Fruit fly (Drosophila melanogaster) whole organism, prepupa: ENCODE results near the gene CG13639.

Source experiments
- Blimp-1 ChIP-seq: fragments of 200-800 bp; sonication (Bioruptor generic); optimal IDR thresholded peaks from 3 replicates; lab custom pipeline; 2017; ENCODE audit warnings: missing biosample characterization, missing genetic modification characterization, mild to moderate bottlenecking, moderate library complexity, missing genetic modification reagents
- CG10631 ChIP-seq: fragments of 200-800 bp; sonication (Bioruptor generic); optimal IDR thresholded peaks from 2 replicates; lab custom pipeline; 2016; ENCODE audit warnings: missing biosample characterization, missing genetic modification characterization
- CG10669 ChIP-seq: fragments of 200-800 bp; sonication (Bioruptor generic); optimal IDR thresholded peaks from 3 replicates; lab custom pipeline; 2018; ENCODE audit warnings: missing biosample characterization, mild to moderate bottlenecking, missing genetic modification characterization, moderate library complexity
- CG11294 ChIP-seq: fragments of 200-800 bp; sonication (Bioruptor generic); IDR thresholded peaks from 2 replicates; pipeline ENCODE4 v1.3.6; 2022; ENCODE audit warnings: missing biosample characterization, missing genetic modification characterization
- CG15336 ChIP-seq: fragments of 200-800 bp; sonication (Bioruptor generic); IDR thresholded peaks from 2 replicates; pipeline ENCODE4 v1.3.6; 2022; ENCODE audit warnings: missing biosample characterization, missing genetic modification characterization
- CG1621 ChIP-seq: fragments of 200-800 bp; sonication (Bioruptor generic); optimal IDR thresholded peaks from 3 replicates; lab custom pipeline; 2018; ENCODE audit warnings: missing biosample characterization, mild to moderate bottlenecking, missing genetic modification characterization
- CG3032 ChIP-seq: fragments of 200-800 bp; optimal IDR thresholded peaks from 2 replicates; lab custom pipeline; 2019; ENCODE audit warnings: missing biosample characterization, mild to moderate bottlenecking, missing genetic modification characterization, moderate library complexity
- CG31627 ChIP-seq: fragments of 200-800 bp; sonication (Bioruptor generic); optimal IDR thresholded peaks from 3 replicates; lab custom pipeline; 2016; ENCODE audit warnings: missing biosample characterization, missing genetic modification characterization
- CG32006 ChIP-seq: fragments of 200-800 bp; sonication (Bioruptor generic); optimal IDR thresholded peaks from 3 replicates; lab custom pipeline; 2017; ENCODE audit warnings: missing biosample characterization, mild to moderate bottlenecking, missing genetic modification characterization
- CG4318 ChIP-seq: fragments of 200-800 bp; sonication (Bioruptor generic); optimal IDR thresholded peaks from 3 replicates; lab custom pipeline; 2017; ENCODE audit warnings: missing biosample characterization, mild to moderate bottlenecking, missing genetic modification characterization
- CG6163 ChIP-seq: fragments of 200-800 bp; sonication (Bioruptor generic); IDR thresholded peaks from 3 replicates; pipeline ENCODE4 v1.3.6; 2022; ENCODE audit warnings: missing biosample characterization, missing genetic modification characterization
- CG6792 ChIP-seq: fragments of 200-800 bp; sonication (Bioruptor generic); optimal IDR thresholded peaks from 3 replicates; lab custom pipeline; 2016; ENCODE audit warnings: missing biosample characterization, missing genetic modification characterization
- CG6854 ChIP-seq: fragments of 200-800 bp; sonication (Bioruptor generic); optimal IDR thresholded peaks from 2 replicates; lab custom pipeline; 2017; ENCODE audit warnings: missing biosample characterization, mild to moderate bottlenecking, missing genetic modification characterization
- CG7368 ChIP-seq: fragments of 200-800 bp; sonication (Bioruptor generic); optimal IDR thresholded peaks from 3 replicates; lab custom pipeline; 2016; ENCODE audit warnings: missing biosample characterization, missing genetic modification characterization
- CG8319 ChIP-seq: fragments of 200-800 bp; sonication (Bioruptor generic); optimal IDR thresholded peaks from 3 replicates; lab custom pipeline; 2016; ENCODE audit warnings: missing biosample characterization, missing genetic modification characterization
- Ets21C ChIP-seq: fragments of 200-800 bp; sonication (Bioruptor generic); optimal IDR thresholded peaks from 3 replicates; lab custom pipeline; 2016; ENCODE audit warnings: missing biosample characterization, missing genetic modification characterization
- Gug ChIP-seq: fragments of 200-800 bp; sonication (Bioruptor generic); IDR thresholded peaks from 2 replicates; pipeline ENCODE4 v1.3.6; 2022; ENCODE audit warnings: missing biosample characterization, missing genetic modification characterization
- Hr39 ChIP-seq: fragments of 200-800 bp; sonication (Bioruptor generic); optimal IDR thresholded peaks from 2 replicates; lab custom pipeline; 2016; ENCODE audit warnings: missing biosample characterization, missing genetic modification characterization
- Hr4 ChIP-seq: fragments of 200-800 bp; sonication (Bioruptor generic); optimal IDR thresholded peaks from 3 replicates; lab custom pipeline; 2016; ENCODE audit warnings: missing biosample characterization, missing genetic modification characterization
- Lpt ChIP-seq: fragments of 200-800 bp; sonication (Bioruptor generic); optimal IDR thresholded peaks from 3 replicates; lab custom pipeline; 2016; ENCODE audit warnings: missing biosample characterization, missing genetic modification characterization
- Met ChIP-seq: fragments of 200-800 bp; sonication (Bioruptor generic); optimal IDR thresholded peaks from 3 replicates; lab custom pipeline; 2016; ENCODE audit warnings: missing biosample characterization, missing genetic modification characterization
- OdsH ChIP-seq: fragments of 200-800 bp; sonication (Bioruptor generic); optimal IDR thresholded peaks from 3 replicates; lab custom pipeline; 2016; ENCODE audit warnings: missing biosample characterization, missing genetic modification characterization
- Smox ChIP-seq: fragments of 200-800 bp; sonication (Bioruptor generic); optimal IDR thresholded peaks from 3 replicates; lab custom pipeline; 2016; ENCODE audit warnings: missing biosample characterization, missing genetic modification characterization
- Sox102F ChIP-seq: fragments of 200-800 bp; sonication (Bioruptor generic); optimal IDR thresholded peaks from 2 replicates; lab custom pipeline; 2016; ENCODE audit warnings: missing biosample characterization, mild to moderate bottlenecking, missing genetic modification characterization
- Sox14 ChIP-seq: fragments of 200-800 bp; sonication (Bioruptor generic); optimal IDR thresholded peaks from 3 replicates; lab custom pipeline; 2016; ENCODE audit warnings: missing biosample characterization, missing genetic modification characterization
- achi ChIP-seq: fragments of 200-800 bp; sonication (Bioruptor generic); optimal IDR thresholded peaks from 3 replicates; lab custom pipeline; 2016; ENCODE audit warnings: missing biosample characterization, missing genetic modification characterization
- acj6 ChIP-seq: fragments of 200-800 bp; sonication (Bioruptor generic); optimal IDR thresholded peaks from 3 replicates; lab custom pipeline; 2016; ENCODE audit warnings: missing biosample characterization, missing genetic modification characterization
- cyc ChIP-seq: fragments of 200-800 bp; sonication (Bioruptor generic); optimal IDR thresholded peaks from 3 replicates; lab custom pipeline; 2016; ENCODE audit warnings: missing biosample characterization, missing genetic modification characterization
- dac ChIP-seq: fragments of 200-800 bp; sonication (Bioruptor generic); optimal IDR thresholded peaks from 2 replicates; lab custom pipeline; 2017; ENCODE audit warnings: missing biosample characterization, mild to moderate bottlenecking, missing genetic modification characterization
- dsx ChIP-seq: fragments of 200-800 bp; optimal IDR thresholded peaks from 3 replicates; lab custom pipeline; 2019; ENCODE audit warnings: missing biosample characterization, mild to moderate bottlenecking, missing genetic modification characterization, moderate library complexity; ENCODE audit not compliant: poor library complexity, severe bottlenecking
- esn ChIP-seq: fragments of 200-800 bp; sonication (Bioruptor generic); optimal IDR thresholded peaks from 2 replicates; lab custom pipeline; 2016; ENCODE audit warnings: missing biosample characterization, mild to moderate bottlenecking, missing genetic modification characterization, moderate library complexity
- fd85E ChIP-seq: fragments of 200-800 bp; sonication (Bioruptor generic); optimal IDR thresholded peaks from 3 replicates; lab custom pipeline; 2016; ENCODE audit warnings: missing biosample characterization, missing genetic modification characterization
- fkh ChIP-seq: fragments of 200-800 bp; sonication (Bioruptor generic); optimal IDR thresholded peaks from 3 replicates; lab custom pipeline; 2017; ENCODE audit warnings: missing biosample characterization, mild to moderate bottlenecking, missing genetic modification characterization, moderate library complexity
- net ChIP-seq: fragments of 200-800 bp; sonication (Bioruptor generic); optimal IDR thresholded peaks from 3 replicates; lab custom pipeline; 2016; ENCODE audit warnings: missing biosample characterization, missing genetic modification characterization
- salr ChIP-seq, 2 experiments: fragments of 200-800 bp; sonication (Bioruptor generic); optimal IDR thresholded peaks; 3 replicates each; lab custom pipeline; 2016 to 2018; ENCODE audit warnings: missing biosample characterization in 2 of 2, missing genetic modification characterization in 2 of 2, mild to moderate bottlenecking in 1 of 2
- svp ChIP-seq: fragments of 200-800 bp; sonication (Bioruptor generic); peaks from one replicate; lab custom pipeline; 2016; ENCODE audit warnings: missing biosample characterization, missing genetic modification characterization
- vri ChIP-seq: fragments of 200-800 bp; sonication (Bioruptor generic); optimal IDR thresholded peaks from 3 replicates; lab custom pipeline; 2016; ENCODE audit warnings: missing biosample characterization, mild to moderate bottlenecking, missing genetic modification characterization

The CG13639 gene

DNA sequence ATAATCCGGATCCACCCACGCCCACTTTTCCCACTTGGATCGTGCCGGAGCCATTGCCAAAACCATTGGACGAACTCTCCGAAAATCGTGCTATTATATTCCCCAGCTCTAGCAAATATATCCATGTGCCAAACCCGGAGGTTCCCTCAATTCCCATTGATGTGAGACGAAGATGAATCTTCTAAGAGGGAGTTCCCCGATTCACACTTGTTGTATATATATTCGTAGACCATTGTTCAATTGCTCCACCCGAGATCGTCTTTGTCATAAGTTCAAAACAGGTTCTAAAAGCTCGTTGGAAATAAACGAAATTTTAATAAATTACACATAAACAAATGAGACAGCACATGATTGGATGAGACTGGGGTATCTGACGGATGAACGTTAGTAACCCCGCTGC is 3.7 kb upstream of the CG13639 start:
- no peak for TF ChIP-seq CG1621 (tag; lab: Kevin White, UChicago)
- no peak for TF ChIP-seq Ets21C (GFP tag; lab: Kevin White, UChicago)
- no peak for TF ChIP-seq CG7368 (GFP tag; lab: Kevin White, UChicago)
- no peak for TF ChIP-seq Sox14 (GFP tag; lab: Kevin White, UChicago)
- no peak for TF ChIP-seq salr (GFP tag; optimal IDR thresholded peaks at IDR 0.05; lab: Kevin White, UChicago)
- no peak for TF ChIP-seq CG10631 (GFP tag; lab: Kevin White, UChicago)
- no peak for TF ChIP-seq Sox102F
- no peak for TF ChIP-seq CG10669
- TF ChIP-seq CG31627 (GFP tag; lab: Kevin White, UChicago), result no peak
- no peak for TF ChIP-seq OdsH (GFP tag; lab: Kevin White, UChicago)

DNA sequence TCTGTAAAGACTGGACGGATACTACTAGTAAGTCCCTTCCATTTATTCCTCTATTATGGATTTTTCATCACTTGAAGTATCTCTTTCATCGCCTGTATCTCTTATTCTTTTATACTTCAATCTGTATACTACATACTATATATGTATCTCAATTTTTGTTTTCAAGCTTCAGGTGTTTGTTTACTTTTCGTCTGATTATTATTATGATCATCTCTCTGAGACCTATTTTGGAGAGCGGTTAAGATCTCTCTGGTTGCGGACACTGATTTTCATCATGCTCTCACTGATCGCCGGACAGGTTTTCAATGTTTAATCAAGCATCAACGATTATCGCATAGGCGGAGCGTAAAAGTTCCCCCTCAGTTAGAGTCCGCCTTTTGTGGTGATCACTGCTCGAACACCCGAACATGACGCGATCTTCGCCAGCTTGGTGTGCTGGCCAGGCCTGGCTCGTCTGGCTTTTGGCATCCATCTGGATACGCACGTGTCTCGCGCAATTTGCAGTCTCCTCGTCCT is 2.5 kb upstream of the CG13639 start, which contains the start of gene CG7016:
CG7016 (plus strand) TSS at position 358 of the 516 bp plus-strand sequence.
- TF ChIP-seq OdsH (GFP tag; lab: Kevin White, UChicago), result no peak
- TF ChIP-seq fkh (GFP tag; lab: Kevin White, UChicago), result peak; percentile 31
- TF ChIP-seq esn (GFP tag; lab: Kevin White, UChicago), result no peak
- TF ChIP-seq CG3032, result no peak
- TF ChIP-seq vri, result peak; percentile 48
- no peak for TF ChIP-seq CG32006 (GFP tag; lab: Kevin White, UChicago)
- no peak for TF ChIP-seq CG11294 (GFP tag; lab: Robert Waterston, UW)
- TF ChIP-seq CG7368 (GFP tag; lab: Kevin White, UChicago), result no peak
- no peak for TF ChIP-seq achi (GFP tag; lab: Kevin White, UChicago)
- no peak for TF ChIP-seq Smox
- peak; percentile 50 for TF ChIP-seq svp (GFP tag; lab: Kevin White, UChicago)
- TF ChIP-seq cyc (GFP tag; lab: Kevin White, UChicago), result no peak
- no peak for TF ChIP-seq salr (GFP tag; optimal IDR thresholded peaks at IDR 0.05; lab: Kevin White, UChicago)
- no peak for TF ChIP-seq Gug (GFP tag; lab: Robert Waterston, UW)
- no peak for TF ChIP-seq Met (GFP tag; lab: Kevin White, UChicago)
- TF ChIP-seq CG1621 (tag; lab: Kevin White, UChicago), result no peak
- no peak for TF ChIP-seq net (GFP tag; lab: Kevin White, UChicago)

DNA sequence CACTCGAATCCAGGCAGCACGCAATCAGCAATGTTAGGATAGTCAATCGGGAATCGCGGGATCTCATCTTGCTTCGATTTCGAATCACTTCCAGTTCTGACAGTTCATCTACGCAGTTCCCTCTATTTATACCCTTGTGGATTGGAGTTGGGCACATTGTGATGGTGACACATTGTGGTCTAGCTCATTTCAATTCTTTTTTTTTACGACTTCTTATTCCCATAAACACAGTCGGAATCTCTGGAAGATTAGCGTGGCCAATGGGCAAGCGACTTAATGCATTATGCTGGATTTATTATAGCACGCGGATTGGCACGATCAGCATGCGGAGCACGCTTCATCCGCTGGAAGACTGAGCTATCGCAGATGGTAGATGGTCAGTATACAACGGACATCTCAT is 1.9 kb upstream of the CG13639 start, which contains the start of gene CG13640:
CG13640 (minus strand) TSS at position 101 of the 400 bp plus-strand sequence.
- TF ChIP-seq CG6163 (GFP tag; lab: Robert Waterston, UW) (no peak), CG10631 (GFP tag; lab: Kevin White, UChicago) (no peak), Met (GFP tag; lab: Kevin White, UChicago) (no peak), Hr39 (GFP tag; lab: Kevin White, UChicago) (no peak), dac (GFP tag; lab: Kevin White, UChicago) (no peak), CG7368 (GFP tag; lab: Kevin White, UChicago) (no peak), svp (GFP tag; lab: Kevin White, UChicago) (no peak), esn (GFP tag; lab: Kevin White, UChicago) (no peak)

DNA sequence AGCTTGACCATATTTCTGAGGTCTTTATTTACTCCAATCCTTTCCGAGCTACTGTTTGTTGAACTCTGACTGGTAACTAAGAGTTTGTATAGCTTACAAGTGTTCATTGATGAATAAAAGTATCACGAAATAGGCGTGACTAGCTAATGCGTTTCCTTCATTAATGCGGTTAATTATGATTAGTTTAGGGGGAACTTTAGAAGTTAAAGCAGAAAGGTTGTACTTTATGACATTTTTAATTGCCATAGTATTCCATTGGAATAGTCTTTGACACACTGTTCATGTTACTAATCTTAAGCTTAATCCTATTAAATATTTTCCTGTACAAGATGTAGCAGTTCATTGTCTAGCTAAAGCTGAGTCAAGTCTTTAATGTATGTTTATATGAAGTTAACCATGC is 465 bp downstream of the CG13639 start, which contains the start of gene ppk22:
ppk22 (minus strand) TSS at position 101 of the 400 bp plus-strand sequence.
- TF ChIP-seq CG4318 (GFP tag; lab: Kevin White, UChicago) (no peak), CG6854 (GFP tag; lab: Kevin White, UChicago) (no peak), CG8319 (no peak), Blimp-1 (GFP tag; lab: Kevin White, UChicago) (no peak), acj6 (GFP tag; lab: Kevin White, UChicago) (no peak), CG6792 (no peak), Lpt (no peak), fd85E (GFP tag; lab: Kevin White, UChicago) (no peak), CG15336 (no peak), Hr4 (GFP tag; lab: Kevin White, UChicago) (no peak), dsx (GFP tag; lab: Kevin White, UChicago) (no peak)
